Worm (Caenorhabditis elegans) whole organism, late embryonic: ENCODE results near the gene ZK809.1.

Experiments used
- F13H6.1 ChIP-seq: sonication (generic microtip); optimal IDR thresholded peaks from 2 replicates; lab custom pipeline; 2016; ENCODE audit warnings: missing genetic modification characterization, missing compliant biosample characterization
- ahr-1 ChIP-seq: sonication (generic microtip); optimal IDR thresholded peaks from 2 replicates; lab custom pipeline; 2016; ENCODE audit warnings: missing genetic modification characterization, missing compliant biosample characterization
- ama-1 ChIP-seq: fragments of 150-350 bp; optimal IDR thresholded peaks from 2 replicates; lab custom pipeline; 2014
- ceh-19 ChIP-seq: fragments of 200-800 bp; sonication (Bioruptor generic); optimal IDR thresholded peaks from 2 replicates; lab custom pipeline; 2018; ENCODE audit warnings: mild to moderate bottlenecking, missing genetic modification characterization, missing compliant biosample characterization
- ceh-48 ChIP-seq: sonication (generic microtip); optimal IDR thresholded peaks from 2 replicates; lab custom pipeline; 2016; ENCODE audit warnings: missing genetic modification characterization, inconsistent platforms, missing compliant biosample characterization
- ceh-9 ChIP-seq: sonication (generic microtip); optimal IDR thresholded peaks from 2 replicates; lab custom pipeline; 2016; ENCODE audit warnings: mild to moderate bottlenecking, missing genetic modification characterization, inconsistent platforms, missing compliant biosample characterization
- dmd-4 ChIP-seq: sonication (generic microtip); optimal IDR thresholded peaks from 2 replicates; lab custom pipeline; 2016; ENCODE audit warnings: borderline replicate concordance, missing genetic modification characterization, missing compliant biosample characterization
- dve-1 ChIP-seq: sonication (generic microtip); optimal IDR thresholded peaks from 2 replicates; lab custom pipeline; 2017; ENCODE audit warnings: antibody characterized with exemption, mild to moderate bottlenecking, missing genetic modification characterization, missing compliant biosample characterization
- fax-1 ChIP-seq: sonication (generic microtip); optimal IDR thresholded peaks from 2 replicates; lab custom pipeline; 2016; ENCODE audit warnings: missing genotype, missing genetic modification characterization, missing compliant biosample characterization
- nfya-1 ChIP-seq: sonication (generic microtip); optimal IDR thresholded peaks from 2 replicates; lab custom pipeline; 2017; ENCODE audit warnings: missing genetic modification characterization, mild to moderate bottlenecking, missing compliant biosample characterization, antibody characterized with exemption, moderate library complexity
- unc-3 ChIP-seq, 2 experiments: fragments of 200-800 bp in 1 of 2; sonication (Bioruptor generic) in 1 of 2; sonication (generic microtip) in 1 of 2; conservative IDR thresholded peaks in 1 of 2; optimal IDR thresholded peaks in 1 of 2; 2 replicates each; pipeline versions ENCODE4 v1.3.6 to Lab custom; 2016 to 2022; ENCODE audit warnings: missing compliant biosample characterization in 2 of 2, missing genetic modification characterization in 2 of 2, missing genetic modification reagents in 1 of 2

ce11 chrIV:11691524-11691923 is 49.6 kb downstream of the ZK809.1 start:
- TF ChIP-seq nfya-1 (tag; lab: Kevin White, UChicago), result no peak
- no peak for TF ChIP-seq ama-1
- no peak for TF ChIP-seq dmd-4 (tag; lab: Kevin White, UChicago)
- TF ChIP-seq ahr-1 (tag; lab: Kevin White, UChicago), result no peak
- no peak for TF ChIP-seq unc-3 (GFP tag; conservative IDR thresholded peaks at IDR 0.05; lab: Robert Waterston, UW)
- TF ChIP-seq unc-3 (tag; optimal IDR thresholded peaks at IDR 0.05; lab: Kevin White, UChicago), result no peak
- TF ChIP-seq ceh-48, result no peak
- no peak for TF ChIP-seq fax-1 (tag; lab: Kevin White, UChicago)
- TF ChIP-seq ceh-19, result no peak
- TF ChIP-seq F13H6.1, result no peak
- TF ChIP-seq ceh-9 (tag; lab: Kevin White, UChicago), result no peak
- TF ChIP-seq dve-1, result no peak
